Fruit fly (Drosophila melanogaster): Measurements from ENCODE around the gene CG9776.

DNA sequence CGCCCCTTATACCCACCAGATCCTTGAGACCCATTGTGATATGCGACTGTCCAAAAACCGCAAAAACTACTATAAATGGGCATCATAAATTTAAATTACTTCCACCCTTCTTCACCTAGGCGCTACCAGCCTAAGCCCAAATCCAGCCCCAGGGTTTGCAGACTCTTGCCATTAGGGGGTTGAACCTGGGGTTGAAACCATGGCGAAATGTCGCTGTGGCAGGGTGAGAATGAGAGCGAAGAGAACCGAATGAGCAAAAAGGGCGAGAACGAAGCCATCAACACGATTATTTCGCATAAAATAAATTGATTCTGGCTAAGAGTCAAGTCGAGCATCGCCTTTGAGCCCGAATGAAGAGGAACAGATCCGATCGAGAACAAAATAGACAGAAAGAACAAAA, 19.7 kb upstream of the CG9776 start:
- TF ChIP-seq Gug (GFP tag; IDR thresholded peaks at IDR 0.05) (no peak), Smox (GFP tag; optimal IDR thresholded peaks at IDR 0.05) (no peak), CG6792 (GFP tag; optimal IDR thresholded peaks at IDR 0.05) (no peak), Sox102F (GFP tag; optimal IDR thresholded peaks at IDR 0.05) (no peak), CG16779 (tag; optimal IDR thresholded peaks at IDR 0.05) (no peak), CG6163 (GFP tag; IDR thresholded peaks at IDR 0.05) (no peak), OdsH (GFP tag; optimal IDR thresholded peaks at IDR 0.05) (no peak), Hr38 (GFP tag; optimal IDR thresholded peaks at IDR 0.05) (no peak), spab (GFP tag; optimal IDR thresholded peaks at IDR 0.05) (no peak), vri (GFP tag; optimal IDR thresholded peaks at IDR 0.05) (no peak), Sox14 (GFP tag; optimal IDR thresholded peaks at IDR 0.05) (no peak)

All from whole organism, prepupa.